Fruit fly (Drosophila melanogaster): ENCODE measurements around the gene mew.
A peak's percentile ranks its signal among the peaks of the same experiment; 100 is the strongest.

Gene mew

DNA sequence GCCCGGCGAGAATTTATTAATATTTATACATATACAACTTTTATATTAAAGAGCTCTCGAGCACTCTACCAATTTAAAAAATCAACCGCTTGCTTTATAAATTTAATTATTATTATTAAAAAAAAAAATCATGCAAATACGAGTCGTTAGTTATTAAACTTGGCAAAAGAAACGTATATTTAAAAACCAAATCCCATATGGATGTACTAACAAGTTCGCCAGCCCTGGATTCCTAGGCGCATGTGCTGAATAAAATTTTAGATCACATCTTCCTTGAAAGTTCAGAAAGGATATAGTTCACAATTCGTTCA is 422 bp upstream of the mew start, which contains the start of gene comt (continued):
- TF ChIP-seq Drgx (GFP tag; IDR thresholded peaks at IDR 0.05) (peak; percentile 35; the same call in 1 of the 2 replicates), CG8478 (optimal IDR thresholded peaks at IDR 0.05) (no peak), fd96Cb (tag; optimal IDR thresholded peaks at IDR 0.05) (peak; percentile 52), Kr (GFP tag; optimal IDR thresholded peaks at IDR 0.05) (no peak), trh (GFP tag; optimal IDR thresholded peaks at IDR 0.05) (no peak), CG11696 (GFP tag; IDR thresholded peaks at IDR 0.05) (0 out of 2 replicates have a peak, but pooled peaks have one; percentile 30), cad (GFP tag; optimal IDR thresholded peaks at IDR 0.05) (no peak), gcm (GFP tag; optimal IDR thresholded peaks at IDR 0.05) (peak; percentile 60), Nf-YC (tag; optimal IDR thresholded peaks at IDR 0.05) (peak; percentile 52), bcd (GFP tag; optimal IDR thresholded peaks at IDR 0.05) (no peak), Trl (optimal IDR thresholded peaks at IDR 0.05) (no peak), Trl (GFP tag; optimal IDR thresholded peaks at IDR 0.05) (no peak), CG11504 (tag; optimal IDR thresholded peaks at IDR 0.05) (no peak), dimm (GFP tag; IDR thresholded peaks at IDR 0.05) (no peak), B-H1 (GFP tag; IDR thresholded peaks at IDR 0.05) (peak; percentile 42; the same call in 1 of the 3 replicates), pita (GFP tag; optimal IDR thresholded peaks at IDR 0.05) (no peak), NC2α (GFP tag; optimal IDR thresholded peaks at IDR 0.05) (no peak), CG13123 (GFP tag; optimal IDR thresholded peaks at IDR 0.05) (no peak), da (GFP tag; optimal IDR thresholded peaks at IDR 0.05) (no peak), knrl (GFP tag; IDR thresholded peaks at IDR 0.05; ENCODE audit: partially characterized antibody) (no peak), CG13624 (GFP tag; optimal IDR thresholded peaks at IDR 0.05) (no peak), sim (GFP tag; IDR thresholded peaks at IDR 0.05) (0 out of 2 replicates have a peak, but pooled peaks have one; percentile 21), CG30403 (GFP tag; optimal IDR thresholded peaks at IDR 0.05) (peak; percentile 63), CG2199 (GFP tag; IDR thresholded peaks at IDR 0.05) (no peak), CG14014 (GFP tag; IDR thresholded peaks at IDR 0.05) (peak; percentile 39; the same call in 1 of the 2 replicates), gfzf (GFP tag; optimal IDR thresholded peaks at IDR 0.05) (no peak), CG11695 (GFP tag; IDR thresholded peaks at IDR 0.05) (peak; percentile 68; the same call in 2 of the 3 replicates), bbx (GFP tag; IDR thresholded peaks at IDR 0.05; ENCODE audit: partially characterized antibody) (0 out of 2 replicates have a peak, but pooled peaks have one; percentile 41), Myb (GFP tag; optimal IDR thresholded peaks at IDR 0.05) (no peak), Six4 (GFP tag; optimal IDR thresholded peaks at IDR 0.05) (peak; percentile 31), dysf (GFP tag; IDR thresholded peaks at IDR 0.05) (peak; percentile 49; the same call in 1 of the 3 replicates), CG15601 (tag; optimal IDR thresholded peaks at IDR 0.05) (peak; percentile 70), CG18262 (tag; optimal IDR thresholded peaks at IDR 0.05) (peak; percentile 75), oc (tag; optimal IDR thresholded peaks at IDR 0.05) (peak; percentile 50), crol (GFP tag; IDR thresholded peaks at IDR 0.05) (no peak), wdn (GFP tag; IDR thresholded peaks at IDR 0.05) (0 out of 2 replicates have a peak, but pooled peaks have one; percentile 14), grau (tag; optimal IDR thresholded peaks at IDR 0.05) (peak; percentile 65), D19B (GFP tag; optimal IDR thresholded peaks at IDR 0.05) (peak; percentile 36), CG16815 (GFP tag; optimal IDR thresholded peaks at IDR 0.05) (no peak), Ravus (GFP tag; IDR thresholded peaks at IDR 0.05) (no peak; the same call in 1 of the 2 replicates), vvl (GFP tag; IDR thresholded peaks at IDR 0.05) (peak; percentile 70), ssp (GFP tag; IDR thresholded peaks at IDR 0.05) (peak; percentile 36; the same call in 1 of the 2 replicates), sisA (GFP tag; IDR thresholded peaks at IDR 0.05) (no peak), NfI (GFP tag; optimal IDR thresholded peaks at IDR 0.05) (no peak), Usf (GFP tag; optimal IDR thresholded peaks at IDR 0.05) (peak; percentile 38), nau (GFP tag; optimal IDR thresholded peaks at IDR 0.05) (no peak), ewg (GFP tag; optimal IDR thresholded peaks at IDR 0.05) (peak; percentile 88), Rfx (GFP tag; IDR thresholded peaks at IDR 0.05) (peak; percentile 42; the same call in 1 of the 2 replicates), bowl (GFP tag; IDR thresholded peaks at IDR 0.05) (0 out of 2 replicates have a peak, but pooled peaks have one; percentile 18), tx (GFP tag; optimal IDR thresholded peaks at IDR 0.05) (no peak), ATbp (GFP tag; optimal IDR thresholded peaks at IDR 0.05) (peak; percentile 35), Oli (tag; optimal IDR thresholded peaks at IDR 0.05) (peak; percentile 54), aop (GFP tag; IDR thresholded peaks at IDR 0.05) (no peak)
